Fruit fly (Drosophila melanogaster) whole organism, embryonic: ENCODE data around the gene CG11368.
A peak's percentile ranks its signal among the peaks of the same experiment; 100 is the strongest.

Source experiments
- Aef1 ChIP-seq: fragments of 200-800 bp; sonication (Bioruptor generic); IDR thresholded peaks from 3 replicates; pipeline ENCODE4 v1.3.6; 2022; ENCODE audit warnings: missing biosample characterization, missing genetic modification characterization
- BtbVII ChIP-seq: fragments of 200-800 bp; sonication (Bioruptor generic); optimal IDR thresholded peaks from 3 replicates; lab custom pipeline; 2017; ENCODE audit warnings: missing biosample characterization, mild to moderate bottlenecking, missing genetic modification characterization
- C15 ChIP-seq: fragments of 200-800 bp; sonication (Bioruptor generic); IDR thresholded peaks from 3 replicates; pipeline ENCODE4 v1.3.6; 2022; ENCODE audit warnings: missing biosample characterization, missing genetic modification characterization
- CG10209 ChIP-seq: fragments of 200-800 bp; sonication (Bioruptor generic); optimal IDR thresholded peaks from 3 replicates; lab custom pipeline; 2017; ENCODE audit warnings: missing biosample characterization, mild to moderate bottlenecking, missing genetic modification characterization, missing genetic modification reagents
- CG10979 ChIP-seq: fragments of 200-800 bp; sonication (Bioruptor generic); optimal IDR thresholded peaks from 2 replicates; lab custom pipeline; 2018; ENCODE audit warnings: missing biosample characterization, mild to moderate bottlenecking, missing genetic modification characterization, moderate library complexity
- CG11504 ChIP-seq: fragments of 200-800 bp; sonication (Bioruptor generic); optimal IDR thresholded peaks from 3 replicates; lab custom pipeline; 2019; ENCODE audit warnings: missing biosample characterization, mild to moderate bottlenecking, missing genetic modification characterization, moderate library complexity
- CG12769 ChIP-seq: fragments of 200-800 bp; sonication (Bioruptor generic); optimal IDR thresholded peaks from 2 replicates; lab custom pipeline; 2019; ENCODE audit warnings: missing biosample characterization, mild to moderate bottlenecking, missing genetic modification characterization, moderate library complexity
- CG17361 ChIP-seq: fragments of 200-800 bp; sonication (Bioruptor generic); IDR thresholded peaks from 3 replicates; pipeline ENCODE4 v1.3.6; 2022; ENCODE audit warnings: missing biosample characterization, missing genetic modification characterization
- CG17568 ChIP-seq: fragments of 200-800 bp; sonication (Bioruptor generic); optimal IDR thresholded peaks from 2 replicates; lab custom pipeline; 2018; ENCODE audit warnings: missing biosample characterization, mild to moderate bottlenecking, missing genetic modification characterization, moderate library complexity
- CG18262 ChIP-seq: fragments of 200-800 bp; optimal IDR thresholded peaks from 3 replicates; lab custom pipeline; 2019; ENCODE audit warnings: missing biosample characterization, mild to moderate bottlenecking, missing genetic modification characterization, moderate library complexity
- CG33213 ChIP-seq: fragments of 200-800 bp; sonication (Bioruptor generic); optimal IDR thresholded peaks from 3 replicates; lab custom pipeline; 2016; ENCODE audit warnings: missing biosample characterization, missing genetic modification characterization
- CG3407 ChIP-seq: fragments of 200-800 bp; sonication (Bioruptor generic); optimal IDR thresholded peaks from 2 replicates; lab custom pipeline; 2018; ENCODE audit warnings: missing biosample characterization, mild to moderate bottlenecking, missing genetic modification characterization
- CG3847 ChIP-seq: fragments of 200-800 bp; sonication (Bioruptor generic); IDR thresholded peaks from 2 replicates; pipeline ENCODE4 v1.3.6; 2022; ENCODE audit warnings: missing biosample characterization, missing genetic modification characterization
- CG5245 ChIP-seq: fragments of 200-800 bp; sonication (Bioruptor generic); optimal IDR thresholded peaks from 3 replicates; lab custom pipeline; 2016; ENCODE audit warnings: missing biosample characterization, missing genetic modification characterization
- CG7839 ChIP-seq: fragments of 200-800 bp; sonication (Bioruptor generic); optimal IDR thresholded peaks from 3 replicates; lab custom pipeline; 2018; ENCODE audit warnings: missing biosample characterization, mild to moderate bottlenecking, missing genetic modification characterization, moderate library complexity
- CG8290 ChIP-seq, 3 experiments: fragments of 200-800 bp; sonication (Bioruptor generic); optimal IDR thresholded peaks; 2 replicates each; lab custom pipeline; 2016 to 2019; ENCODE audit warnings: missing biosample characterization in 3 of 3, missing genetic modification characterization in 3 of 3, mild to moderate bottlenecking in 2 of 3, moderate library complexity in 1 of 3
- CG8478 ChIP-seq: fragments of >200 bp; optimal IDR thresholded peaks from 2 replicates; lab custom pipeline; 2018
- CG8765 ChIP-seq: fragments of 200-800 bp; sonication (Bioruptor generic); IDR thresholded peaks from 2 replicates; pipeline ENCODE4 v1.3.6; 2022; ENCODE audit warnings: missing biosample characterization, missing genetic modification characterization
- CG8924 ChIP-seq: fragments of 200-800 bp; optimal IDR thresholded peaks from 3 replicates; lab custom pipeline; 2019; ENCODE audit warnings: missing biosample characterization, mild to moderate bottlenecking, missing genetic modification characterization, moderate library complexity
- CG9437 ChIP-seq: fragments of 200-800 bp; sonication (Bioruptor generic); optimal IDR thresholded peaks from 2 replicates; lab custom pipeline; 2018; ENCODE audit warnings: missing biosample characterization, mild to moderate bottlenecking, missing genetic modification characterization
- CoRest ChIP-seq: fragments of 200-800 bp; sonication (Bioruptor generic); optimal IDR thresholded peaks from 3 replicates; lab custom pipeline; 2018; ENCODE audit warnings: missing biosample characterization, mild to moderate bottlenecking, missing genetic modification characterization, moderate library complexity
- Dbx ChIP-seq: fragments of 200-800 bp; sonication (Bioruptor generic); IDR thresholded peaks from 3 replicates; pipeline ENCODE4 v1.3.6; 2022; ENCODE audit warnings: missing biosample characterization, missing genetic modification characterization
- Dek ChIP-seq: fragments of 200-800 bp; sonication (Bioruptor generic); optimal IDR thresholded peaks from 3 replicates; lab custom pipeline; 2019; ENCODE audit warnings: missing biosample characterization, mild to moderate bottlenecking, missing genetic modification characterization, moderate library complexity
- Ets65A ChIP-seq: fragments of 200-800 bp; sonication (Bioruptor generic); peaks from one replicate; lab custom pipeline; 2016; ENCODE audit warnings: missing biosample characterization, missing genetic modification characterization
- Fer3 ChIP-seq: fragments of 200-800 bp; sonication (Bioruptor generic); optimal IDR thresholded peaks from 2 replicates; lab custom pipeline; 2018; ENCODE audit warnings: missing biosample characterization, mild to moderate bottlenecking, missing genetic modification characterization, moderate library complexity
- Gug ChIP-seq: fragments of 200-800 bp; sonication (Bioruptor generic); IDR thresholded peaks from 4 replicates; pipeline ENCODE4 v1.3.6; 2022; ENCODE audit warnings: missing biosample characterization, missing genetic modification characterization
- Hsf ChIP-seq: fragments of 200-800 bp; sonication (Bioruptor generic); optimal IDR thresholded peaks from 3 replicates; lab custom pipeline; 2016; ENCODE audit warnings: missing biosample characterization, missing genetic modification characterization
- Lhr ChIP-seq: fragments of 200-800 bp; sonication (Bioruptor generic); optimal IDR thresholded peaks from 3 replicates; lab custom pipeline; 2017; ENCODE audit warnings: mild to moderate bottlenecking, missing biosample characterization, missing genetic modification reagents, missing genetic modification characterization
- Med ChIP-seq: fragments of 200-800 bp; sonication (Bioruptor generic); peaks from one replicate; lab custom pipeline; 2016; ENCODE audit warnings: missing biosample characterization, missing genetic modification characterization, mild to moderate bottlenecking, inconsistent platforms, moderate library complexity
- Meics ChIP-seq: fragments of 200-800 bp; sonication (Bioruptor generic); optimal IDR thresholded peaks from 2 replicates; lab custom pipeline; 2017; ENCODE audit warnings: missing biosample characterization, mild to moderate bottlenecking, missing genetic modification characterization
- Myb ChIP-seq: fragments of 200-800 bp; sonication (Bioruptor generic); optimal IDR thresholded peaks from 2 replicates; lab custom pipeline; 2016; ENCODE audit warnings: missing biosample characterization, missing genetic modification characterization
- Opbp ChIP-seq: fragments of 200-800 bp; sonication (Bioruptor generic); IDR thresholded peaks from 3 replicates; pipeline ENCODE4 v1.3.6; 2022; ENCODE audit warnings: missing biosample characterization, missing genetic modification characterization; ENCODE audit not compliant: partially characterized antibody
- Ptx1 ChIP-seq: fragments of 200-800 bp; sonication (Bioruptor generic); IDR thresholded peaks from 2 replicates; pipeline ENCODE4 v1.3.6; 2022; ENCODE audit warnings: missing biosample characterization, missing genetic modification characterization
- Sin3A ChIP-seq: fragments of >200 bp; optimal IDR thresholded peaks from 2 replicates; lab custom pipeline; 2018
- bcd ChIP-seq: fragments of 200-800 bp; sonication (Bioruptor generic); optimal IDR thresholded peaks from 2 replicates; lab custom pipeline; 2017; ENCODE audit warnings: missing biosample characterization, mild to moderate bottlenecking, missing genetic modification characterization
- fd102C ChIP-seq: fragments of 200-800 bp; sonication (Bioruptor generic); optimal IDR thresholded peaks from 2 replicates; lab custom pipeline; 2018; ENCODE audit warnings: missing biosample characterization, mild to moderate bottlenecking, missing genetic modification characterization, moderate library complexity
- fru ChIP-seq: fragments of >200 bp; optimal IDR thresholded peaks from 2 replicates; lab custom pipeline; 2017
- ftz-f1 ChIP-seq: fragments of 200-800 bp; sonication (Bioruptor generic); optimal IDR thresholded peaks from 2 replicates; lab custom pipeline; 2016; ENCODE audit warnings: missing biosample characterization, missing genetic modification characterization
- gsb-n ChIP-seq: fragments of 200-800 bp; sonication (Bioruptor generic); optimal IDR thresholded peaks from 3 replicates; lab custom pipeline; 2018; ENCODE audit warnings: missing biosample characterization, mild to moderate bottlenecking, missing genetic modification characterization
- hb ChIP-seq: fragments of 200-800 bp; sonication (Bioruptor generic); IDR thresholded peaks from 3 replicates; pipeline ENCODE4 v1.3.6; 2022; ENCODE audit warnings: missing biosample characterization, missing genetic modification characterization; ENCODE audit not compliant: partially characterized antibody
- lola ChIP-seq, 3 experiments: fragments of >200 bp in 2 of 3; fragments of 200-800 bp in 1 of 3; sonication (Bioruptor generic) in 1 of 3; optimal IDR thresholded peaks; 2 replicates each; lab custom pipeline; 2017 to 2019; ENCODE audit warnings: missing biosample characterization in 3 of 3, missing genetic modification characterization in 3 of 3, mild to moderate bottlenecking in 1 of 3, moderate library complexity in 1 of 3
- nom ChIP-seq: fragments of 200-800 bp; sonication (Bioruptor generic); optimal IDR thresholded peaks from 2 replicates; lab custom pipeline; 2017; ENCODE audit warnings: missing biosample characterization, missing genetic modification characterization, mild to moderate bottlenecking, moderate library complexity, missing genetic modification reagents
- onecut ChIP-seq: fragments of 200-800 bp; sonication (Bioruptor generic); IDR thresholded peaks from 2 replicates; pipeline ENCODE4 v1.3.6; 2022; ENCODE audit warnings: missing biosample characterization, missing genetic modification characterization
- pan ChIP-seq, 4 experiments: fragments of >200 bp in 3 of 4; fragments of 200-800 bp in 1 of 4; sonication (Bioruptor generic) in 1 of 4; optimal IDR thresholded peaks in 3 of 4; IDR thresholded peaks in 1 of 4; 2 replicates each; pipeline versions ENCODE4 v1.3.6 to Lab custom; 2017 to 2022; ENCODE audit warnings: missing biosample characterization in 2 of 4, missing genetic modification characterization in 2 of 4, mixed read lengths in 1 of 4
- prd ChIP-seq, 3 experiments: fragments of >200 bp in 2 of 3; fragments of 200-800 bp in 1 of 3; sonication (Bioruptor generic) in 1 of 3; optimal IDR thresholded peaks in 2 of 3; IDR thresholded peaks in 1 of 3; 2 replicates in 2 of 3; 3 replicates in 1 of 3; pipeline versions ENCODE4 v1.3.6 to Lab custom; 2017 to 2022; ENCODE audit warnings: missing biosample characterization in 1 of 3, missing genetic modification characterization in 1 of 3
- schlank ChIP-seq: fragments of 200-800 bp; sonication (Bioruptor generic); optimal IDR thresholded peaks from 2 replicates; lab custom pipeline; 2018; ENCODE audit warnings: missing biosample characterization, mild to moderate bottlenecking, missing genetic modification characterization
- sens ChIP-seq: fragments of 200-800 bp; sonication (Bioruptor generic); peaks from one replicate; lab custom pipeline; 2016; ENCODE audit warnings: missing biosample characterization, missing genetic modification characterization
- sr ChIP-seq: fragments of 200-800 bp; sonication (Bioruptor generic); IDR thresholded peaks from 3 replicates; pipeline ENCODE4 v1.3.6; 2022; ENCODE audit warnings: missing biosample characterization, missing genetic modification characterization
- trem ChIP-seq: fragments of 200-800 bp; optimal IDR thresholded peaks from 3 replicates; lab custom pipeline; 2019; ENCODE audit warnings: missing biosample characterization, mild to moderate bottlenecking, missing genetic modification characterization, moderate library complexity
- twi ChIP-seq: fragments of 200-800 bp; optimal IDR thresholded peaks from 2 replicates; lab custom pipeline; 2019; ENCODE audit warnings: missing biosample characterization, mild to moderate bottlenecking, missing genetic modification characterization, moderate library complexity

The CG11368 gene

DNA sequence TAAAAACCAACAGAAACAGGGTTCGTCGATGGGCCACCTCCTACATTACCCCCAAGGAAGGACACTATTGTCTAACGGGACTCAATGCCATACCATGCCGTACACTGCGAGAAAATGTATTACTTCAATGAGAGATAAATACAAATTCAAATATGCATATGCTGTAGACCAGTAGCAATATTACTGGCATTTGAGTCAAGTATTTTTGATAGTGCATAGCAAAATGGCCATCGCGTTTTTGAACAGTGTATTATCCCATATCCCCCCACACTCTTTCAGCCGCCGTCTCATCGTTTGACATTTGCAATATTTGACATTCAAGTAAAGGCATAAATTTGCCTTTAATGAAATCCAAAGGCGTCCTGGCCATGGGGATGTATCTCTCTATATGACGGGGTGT, 36.2 kb downstream of the CG11368 start (continued):
- TF ChIP-seq CG9437 (GFP tag; lab: Kevin White, UChicago) (no peak), Gug (GFP tag; lab: Robert Waterston, UW) (0 out of 4 replicates have a peak, but pooled peaks have one; percentile 14), trem (tag; lab: Kevin White, UChicago) (no peak), Ptx1 (GFP tag; lab: Robert Waterston, UW) (0 out of 2 replicates have a peak, but pooled peaks have one; percentile 23), CG10979 (tag; lab: Kevin White, UChicago) (peak; percentile 27), Aef1 (GFP tag; lab: Robert Waterston, UW) (peak; percentile 22; the same call in 1 of the 3 replicates), Dbx (no peak), CG3847 (GFP tag; lab: Robert Waterston, UW) (0 out of 2 replicates have a peak, but pooled peaks have one; percentile 5), CG12769 (tag; lab: Kevin White, UChicago) (peak; percentile 64), Hsf (GFP tag; lab: Kevin White, UChicago) (peak; percentile 24), CG5245 (GFP tag; lab: Kevin White, UChicago) (peak; percentile 4), CG11504 (peak; percentile 49), lola (GFP tag; optimal IDR thresholded peaks at IDR 0.05; lab: Kevin White, UChicago) (no peak), CG10209 (peak; percentile 14), Fer3 (tag; lab: Kevin White, UChicago) (peak; percentile 23), CoRest (tag; lab: Kevin White, UChicago) (peak; percentile 16), CG18262 (tag; lab: Kevin White, UChicago) (peak; percentile 18), CG3407 (no peak), CG7839 (peak; percentile 39), gsb-n (tag; lab: Kevin White, UChicago) (no peak), onecut (GFP tag; lab: Robert Waterston, UW) (peak; percentile 20; the same call in 1 of the 2 replicates), CG8765 (0 out of 2 replicates have a peak, but pooled peaks have one; percentile 19), CG8924 (tag; lab: Kevin White, UChicago) (peak; percentile 24), CG8290 (GFP tag; optimal IDR thresholded peaks at IDR 0.05; lab: Kevin White, UChicago) (no peak), CG8290 (tag; optimal IDR thresholded peaks at IDR 0.05; lab: Kevin White, UChicago) (peak in 1 of 2 experiments; percentile 75)

DNA sequence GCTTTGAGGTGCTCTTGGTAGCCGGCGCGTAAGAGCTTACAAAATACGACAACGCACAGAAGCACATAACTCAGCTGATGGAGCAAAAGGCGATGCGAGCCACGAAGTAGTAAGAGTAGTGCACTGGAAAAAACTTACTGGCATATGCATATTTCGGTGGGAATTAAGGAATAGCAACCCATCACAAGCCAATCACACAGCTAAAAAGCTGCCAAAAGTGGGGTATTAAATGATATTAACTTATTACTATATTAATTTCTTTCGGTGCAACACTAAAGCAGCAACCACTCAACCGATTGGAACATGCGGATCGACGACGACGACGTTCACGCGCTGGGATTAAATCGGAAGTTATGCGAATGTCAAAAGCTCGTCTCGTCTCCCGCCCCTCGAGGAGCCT, 38.9 kb downstream of the CG11368 start:
- TF ChIP-seq bcd (GFP tag; lab: Kevin White, UChicago) (no peak), hb (GFP tag; lab: Robert Waterston, UW) (no peak), Med (no peak), Lhr (GFP tag; lab: Kevin White, UChicago) (no peak), prd (optimal IDR thresholded peaks at IDR 0.05; lab: Kevin White, UChicago) (no peak), prd (GFP tag; IDR thresholded peaks at IDR 0.05; lab: Robert Waterston, UW) (peak; percentile 36; the same call in 2 of the 3 replicates), BtbVII (GFP tag; lab: Kevin White, UChicago) (no peak), fru (no peak), twi (tag; lab: Kevin White, UChicago) (no peak), Opbp (GFP tag; lab: Robert Waterston, UW) (no peak), CG8478 (lab: Kevin White, UChicago) (no peak), CG17361 (GFP tag; lab: Robert Waterston, UW) (no peak), CG17568 (GFP tag; lab: Kevin White, UChicago) (no peak), nom (peak; percentile 16), Sin3A (no peak), gsb-n (tag; lab: Kevin White, UChicago) (no peak), sr (GFP tag; lab: Robert Waterston, UW) (no peak), fd102C (GFP tag; lab: Kevin White, UChicago) (no peak), sens (GFP tag; lab: Kevin White, UChicago) (peak; percentile 32), CG33213 (no peak), ftz-f1 (no peak), Meics (no peak), schlank (tag; lab: Kevin White, UChicago) (no peak), Ets65A (GFP tag; lab: Kevin White, UChicago) (peak; percentile 12), C15 (GFP tag; lab: Robert Waterston, UW) (no peak), pan (optimal IDR thresholded peaks at IDR 0.05; lab: Kevin White, UChicago) (no peak), pan (GFP tag; optimal IDR thresholded peaks at IDR 0.05 in 1 of 2, IDR thresholded peaks at IDR 0.05 in 1 of 2) (no peak), Myb (GFP tag; lab: Kevin White, UChicago) (no peak), Dek (tag; lab: Kevin White, UChicago) (no peak)
